Worm (Caenorhabditis elegans): ENCODE results near the gene ZK1248.15.
A peak's percentile ranks its signal among the peaks of the same experiment; 100 is the strongest.

Gene ZK1248.15

ce11 chrII:5810230-5810629, 28.1 kb downstream of the ZK1248.15 start, which contains the start of the genes msp-64 and ZK1248.5:
msp-64 (minus strand) TSS chrII:5810330.
ZK1248.5 (plus strand) TSS chrII:5810514.
- no peak for TF ChIP-seq dpff-1 (tag; optimal IDR thresholded peaks at IDR 0.05)
- no peak for TF ChIP-seq attf-3 (GFP tag; conservative IDR thresholded peaks at IDR 0.05)
- TF ChIP-seq K11D2.4 (GFP tag; IDR thresholded peaks at IDR 0.05) = no peak
- TF ChIP-seq attf-5 (GFP tag; optimal IDR thresholded peaks at IDR 0.05) = no peak
- TF ChIP-seq hlh-26 (GFP tag; conservative IDR thresholded peaks at IDR 0.05) = no peak
- no peak for TF ChIP-seq Y79H2A.3 (GFP tag; conservative IDR thresholded peaks at IDR 0.05)
- no peak for TF ChIP-seq bed-1 (GFP tag; IDR thresholded peaks at IDR 0.05)
- no peak for TF ChIP-seq madf-10 (tag; optimal IDR thresholded peaks at IDR 0.05)
- TF ChIP-seq nhr-27 (tag; optimal IDR thresholded peaks at IDR 0.05) = no peak
- TF ChIP-seq somi-1 (GFP tag; optimal IDR thresholded peaks at IDR 0.05) = no peak
- TF ChIP-seq T07F8.4 (tag; optimal IDR thresholded peaks at IDR 0.05) = no peak
- no peak for TF ChIP-seq B0035.1 (tag; optimal IDR thresholded peaks at IDR 0.05)
- no peak for TF ChIP-seq nhr-80 (tag; optimal IDR thresholded peaks at IDR 0.05)
- no peak for TF ChIP-seq sptf-2 (GFP tag; optimal IDR thresholded peaks at IDR 0.05)
- TF ChIP-seq lag-1 (GFP tag; IDR thresholded peaks at IDR 0.05) = no peak
- no peak for TF ChIP-seq xnd-1 (tag; optimal IDR thresholded peaks at IDR 0.05)
- no peak for TF ChIP-seq unc-62 (GFP tag; optimal IDR thresholded peaks at IDR 0.05)
- no peak for TF ChIP-seq aptf-3 (GFP tag; IDR thresholded peaks at IDR 0.05)

DNA sequence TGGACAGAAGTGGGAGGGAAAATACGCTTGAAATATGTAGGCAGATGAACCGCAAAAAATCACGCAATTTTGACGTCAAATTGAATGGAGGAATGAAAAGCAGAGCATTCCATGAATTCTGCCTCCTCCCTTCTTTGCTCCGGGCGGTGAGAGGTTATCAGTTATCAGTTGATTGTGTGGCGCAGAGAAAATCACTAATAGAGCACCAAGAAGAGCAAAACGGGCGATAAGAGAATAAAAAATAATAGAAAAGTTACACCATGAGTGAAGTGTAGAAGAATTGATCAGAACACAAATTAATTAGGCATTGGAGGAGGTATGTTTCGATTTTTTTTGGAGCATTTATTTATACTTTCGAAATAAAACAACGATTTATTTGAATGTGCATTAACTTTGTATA, 31.8 kb downstream of the ZK1248.15 start:
- TF ChIP-seq mes-4 (tag; optimal IDR thresholded peaks at IDR 0.05) (no peak), ceh-27 (GFP tag; optimal IDR thresholded peaks at IDR 0.05) (no peak), madf-3 (GFP tag; IDR thresholded peaks at IDR 0.05) (no peak), madf-8 (GFP tag; conservative IDR thresholded peaks at IDR 0.05) (no peak), nhr-179 (tag; optimal IDR thresholded peaks at IDR 0.05) (no peak), dox-1 (GFP tag; IDR thresholded peaks at IDR 0.05) (peak; percentile 33; the same call in 1 of the 2 replicates), sptf-2 (GFP tag; optimal IDR thresholded peaks at IDR 0.05) (no peak), F37B4.10 (GFP tag; IDR thresholded peaks at IDR 0.05) (no peak), hmg-20 (GFP tag; IDR thresholded peaks at IDR 0.05) (no peak), lin-35 (GFP tag; optimal IDR thresholded peaks at IDR 0.05) (no peak), nhr-80 (tag; optimal IDR thresholded peaks at IDR 0.05) (peak; percentile 92), cebp-1 (GFP tag; IDR thresholded peaks at IDR 0.05) (no peak), cebp-1 (tag; optimal IDR thresholded peaks at IDR 0.05) (no peak), egrh-3 (GFP tag; IDR thresholded peaks at IDR 0.05) (no peak), aptf-3 (GFP tag; IDR thresholded peaks at IDR 0.05) (no peak), hmg-1.2 (GFP tag; IDR thresholded peaks at IDR 0.05) (no peak), nfyb-1 (GFP tag; IDR thresholded peaks at IDR 0.05) (0 out of 2 replicates have a peak, but pooled peaks have one; percentile 13), lsl-1 (GFP tag; optimal IDR thresholded peaks at IDR 0.05) (no peak), akir-1 (GFP tag; optimal IDR thresholded peaks at IDR 0.05) (no peak), tlf-1 (GFP tag; optimal IDR thresholded peaks at IDR 0.05) (no peak), egl-18 (GFP tag; IDR thresholded peaks at IDR 0.05) (no peak), bed-1 (GFP tag; IDR thresholded peaks at IDR 0.05) (no peak), ceh-100 (GFP tag; IDR thresholded peaks at IDR 0.05) (no peak), ama-1 (optimal IDR thresholded peaks at IDR 0.05) (no peak), ama-1 (GFP tag; optimal IDR thresholded peaks at IDR 0.05) (no peak), dpl-1 (GFP tag; optimal IDR thresholded peaks at IDR 0.05) (no peak)
